Fruit fly (Drosophila melanogaster): ENCODE data around the gene CG12883.

dm6 chr3R:27643080-27643479, 36.0 kb upstream of the CG12883 start:
- TF ChIP-seq psq (optimal IDR thresholded peaks at IDR 0.05) = no peak
- no peak for TF ChIP-seq CG8478 (optimal IDR thresholded peaks at IDR 0.05)
- TF ChIP-seq usp (GFP tag; optimal IDR thresholded peaks at IDR 0.05) = no peak
- no peak for TF ChIP-seq Dll (optimal IDR thresholded peaks at IDR 0.05)
- TF ChIP-seq pan (optimal IDR thresholded peaks at IDR 0.05) = no peak
- TF ChIP-seq EcR (GFP tag; optimal IDR thresholded peaks at IDR 0.05) = no peak

Measured in whole organism.